Worm (Caenorhabditis elegans): Measurements from ENCODE around the gene cyp-35B1.

cyp-35B1 gene

DNA sequence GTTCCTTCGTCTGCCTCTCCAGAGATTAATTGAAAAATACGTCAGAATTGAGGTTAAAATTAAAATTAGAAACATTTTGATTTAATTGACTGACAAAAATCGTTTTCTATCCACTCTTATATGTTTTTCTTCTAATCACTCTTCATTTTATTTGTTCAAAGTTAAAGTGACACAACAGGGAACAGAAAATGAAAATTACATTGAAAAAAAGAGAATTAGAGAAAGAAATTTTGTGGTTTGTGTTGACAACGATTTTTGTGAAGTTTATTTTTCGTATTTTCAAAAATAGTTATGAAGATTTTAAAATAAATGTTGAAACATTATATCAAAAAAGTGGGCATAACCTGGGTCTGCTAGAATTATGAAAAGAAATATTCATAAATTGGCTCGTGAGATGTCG, 18.8 kb downstream of the cyp-35B1 start, which contains the start of gene cyp-34A5:
Gene cyp-34A5, minus strand, starts transcription at position 101 of the 400 bp plus-strand sequence.
- no peak for TF ChIP-seq nhr-77 (tag; optimal IDR thresholded peaks at IDR 0.05)
- no peak for TF ChIP-seq F37D6.2 (tag; optimal IDR thresholded peaks at IDR 0.05)
- no peak for TF ChIP-seq F26F4.8 (GFP tag; conservative IDR thresholded peaks at IDR 0.05)
- TF ChIP-seq ceh-82 (tag; optimal IDR thresholded peaks at IDR 0.05): no peak
- no peak for TF ChIP-seq Y5F2A.4 (GFP tag; optimal IDR thresholded peaks at IDR 0.05)
- TF ChIP-seq nhr-28 (tag; optimal IDR thresholded peaks at IDR 0.05): peak; percentile 49
- no peak for TF ChIP-seq unc-130 (GFP tag; optimal IDR thresholded peaks at IDR 0.05)
- no peak for TF ChIP-seq mxl-2 (GFP tag; conservative IDR thresholded peaks at IDR 0.05)

DNA sequence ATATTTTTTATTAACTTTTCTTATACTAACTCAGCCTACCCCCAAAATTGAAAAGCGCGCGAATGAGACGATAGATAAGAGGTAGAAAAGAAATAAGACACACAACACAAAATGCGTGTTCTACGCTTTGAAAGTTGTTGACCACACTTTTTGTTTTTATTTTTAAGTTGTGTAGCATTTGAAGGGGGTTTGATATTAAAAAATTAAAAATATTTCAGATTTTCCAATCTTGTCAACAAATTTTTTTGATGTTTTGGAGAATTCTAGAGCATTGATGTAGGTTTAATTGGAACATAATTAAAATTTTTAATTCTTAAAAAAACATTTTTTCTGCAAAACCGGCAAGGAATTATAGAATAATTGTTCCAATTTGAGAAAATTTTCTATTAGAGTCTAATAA, 22.4 kb downstream of the cyp-35B1 start, which contains the start of gene cyp-34A6:
Gene cyp-34A6, minus strand, starts transcription at position 101 of the 400 bp plus-strand sequence.
- TF ChIP-seq pqm-1 (tag; optimal IDR thresholded peaks at IDR 0.05): no peak
- TF ChIP-seq daf-16 (GFP tag; optimal IDR thresholded peaks at IDR 0.05): no peak
- peak; percentile 49 for TF ChIP-seq daf-16 (tag; optimal IDR thresholded peaks at IDR 0.05)

DNA sequence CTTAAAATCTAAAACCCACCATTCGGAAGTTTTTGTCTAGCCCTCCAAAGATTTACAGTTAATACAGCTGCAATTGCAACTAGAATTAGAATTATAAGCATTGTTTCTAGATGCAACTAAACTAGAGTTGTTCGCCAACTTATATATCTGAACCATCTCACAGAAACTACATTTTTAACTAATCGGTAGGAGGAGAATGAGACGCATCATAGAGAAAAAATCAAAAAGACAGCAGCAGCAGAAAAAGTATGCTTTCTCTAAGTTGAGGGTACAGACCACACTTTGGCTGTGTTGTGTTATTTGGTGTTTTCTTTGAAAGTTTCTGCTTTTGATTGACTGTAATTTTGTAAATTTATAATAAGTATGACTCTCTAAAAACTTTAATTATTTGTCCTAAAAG, 24.9 kb downstream of the cyp-35B1 start, which contains the start of gene cyp-34A7:
Gene cyp-34A7, minus strand, starts transcription at position 101 of the 400 bp plus-strand sequence.
- TF ChIP-seq ceh-28 (tag; optimal IDR thresholded peaks at IDR 0.05): no peak
- TF ChIP-seq nhr-28 (tag; optimal IDR thresholded peaks at IDR 0.05): peak; percentile 42

DNA sequence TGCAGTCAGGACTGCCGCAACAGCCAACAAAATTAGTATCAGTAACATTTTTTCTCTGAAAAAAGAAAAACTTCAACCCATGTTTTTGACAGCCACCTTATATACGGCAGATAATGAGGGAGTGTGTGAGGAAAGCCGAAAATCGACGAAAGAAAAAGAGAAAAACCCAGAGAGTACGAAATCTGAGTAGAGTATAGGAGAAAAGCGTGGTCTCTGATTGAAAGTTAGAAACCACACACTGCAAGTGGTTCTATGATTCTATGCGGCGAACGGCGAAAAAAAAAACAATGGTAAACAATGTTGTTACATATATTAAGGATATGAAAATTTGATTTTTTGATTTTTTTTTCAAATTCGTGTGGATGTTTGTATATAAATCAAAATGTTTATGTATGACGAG, 28.9 kb downstream of the cyp-35B1 start, which contains the start of gene cyp-34A8:
Gene cyp-34A8, minus strand, starts transcription at position 62 of the 400 bp plus-strand sequence.
- TF ChIP-seq T20F7.1 (GFP tag; optimal IDR thresholded peaks at IDR 0.05) (no peak), php-3 (GFP tag; IDR thresholded peaks at IDR 0.05) (no peak), daf-16 (GFP tag; optimal IDR thresholded peaks at IDR 0.05) (no peak), daf-16 (tag; optimal IDR thresholded peaks at IDR 0.05) (peak; percentile 2), nhr-41 (GFP tag; IDR thresholded peaks at IDR 0.05) (no peak), nhr-28 (tag; optimal IDR thresholded peaks at IDR 0.05) (peak; percentile 79), vab-7 (GFP tag; IDR thresholded peaks at IDR 0.05) (no peak), lir-3 (tag; optimal IDR thresholded peaks at IDR 0.05) (no peak), dmd-6 (GFP tag; IDR thresholded peaks at IDR 0.05) (peak; percentile 52; the same call in 1 of the 2 replicates), attf-4 (tag; optimal IDR thresholded peaks at IDR 0.05) (no peak), hlh-11 (tag; optimal IDR thresholded peaks at IDR 0.05) (peak; percentile 4), ceh-44 (GFP tag; IDR thresholded peaks at IDR 0.05) (no peak), lin-29 (GFP tag; IDR thresholded peaks at IDR 0.05) (no peak), nhr-102 (tag; optimal IDR thresholded peaks at IDR 0.05) (peak; percentile 24), nhr-77 (tag; optimal IDR thresholded peaks at IDR 0.05) (peak; percentile 84), mep-1 (tag; optimal IDR thresholded peaks at IDR 0.05) (no peak), daf-12 (tag; optimal IDR thresholded peaks at IDR 0.05) (no peak), nhr-11 (tag; optimal IDR thresholded peaks at IDR 0.05) (no peak), nhr-111 (GFP tag; optimal IDR thresholded peaks at IDR 0.05) (no peak), dve-1 (tag; optimal IDR thresholded peaks at IDR 0.05; ENCODE audit: insufficient read depth) (peak; percentile 57), mdl-1 (tag; optimal IDR thresholded peaks at IDR 0.05) (peak in 1 of 2 experiments; percentile 24)

DNA sequence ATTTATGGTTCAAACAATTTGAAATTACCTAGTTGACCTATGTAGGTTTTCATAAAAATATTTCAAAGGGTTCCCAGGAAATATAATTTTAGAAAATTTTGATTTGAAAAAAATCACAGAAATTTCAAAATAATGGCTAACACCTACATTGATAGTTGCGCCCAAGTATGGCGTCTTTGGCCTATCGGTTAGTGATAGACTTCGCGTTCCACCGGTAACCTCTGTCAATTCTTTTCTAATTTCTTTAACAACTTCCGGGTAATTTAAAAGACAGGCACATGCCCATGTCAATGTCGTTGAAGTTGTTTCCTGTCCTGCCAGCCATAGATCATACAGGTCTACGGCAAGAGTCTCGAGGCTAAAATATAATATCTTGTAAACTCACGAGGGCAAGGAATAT, 30.1 kb downstream of the cyp-35B1 start:
- no peak for TF ChIP-seq spr-1 (tag; optimal IDR thresholded peaks at IDR 0.05)
- TF ChIP-seq lin-15B (tag; optimal IDR thresholded peaks at IDR 0.05): no peak
- TF ChIP-seq rbr-2 (tag; optimal IDR thresholded peaks at IDR 0.05): no peak
- TF ChIP-seq dve-1 (tag; optimal IDR thresholded peaks at IDR 0.05; ENCODE audit: insufficient read depth): no peak
- TF ChIP-seq unc-62 (GFP tag; optimal IDR thresholded peaks at IDR 0.05 in 1 of 2): peak in 1 of 2 experiments; percentile 95
- TF ChIP-seq unc-62 (tag; optimal IDR thresholded peaks at IDR 0.05): no peak

Data from whole organism, L4 larva.